Fruit fly (Drosophila melanogaster) whole organism, embryonic: Measurements from ENCODE around the gene CG17612.

Experiments
- Aef1 ChIP-seq: fragments of 200-800 bp; sonication (Bioruptor generic); IDR thresholded peaks from 3 replicates; pipeline ENCODE4 v1.3.6; 2022; ENCODE audit warnings: missing biosample characterization, missing genetic modification characterization
- B-H2 ChIP-seq: fragments of 200-800 bp; sonication (Bioruptor generic); optimal IDR thresholded peaks from 2 replicates; lab custom pipeline; 2018; ENCODE audit warnings: missing biosample characterization, mild to moderate bottlenecking, missing genetic modification characterization
- Bdp1 ChIP-seq: fragments of 200-800 bp; sonication (Bioruptor generic); optimal IDR thresholded peaks from 3 replicates; lab custom pipeline; 2016; ENCODE audit warnings: missing biosample characterization, missing genetic modification characterization
- CG10209 ChIP-seq: fragments of 200-800 bp; sonication (Bioruptor generic); optimal IDR thresholded peaks from 3 replicates; lab custom pipeline; 2017; ENCODE audit warnings: missing biosample characterization, mild to moderate bottlenecking, missing genetic modification characterization, missing genetic modification reagents
- CG10274 ChIP-seq: fragments of 200-800 bp; sonication (Bioruptor generic); optimal IDR thresholded peaks from 3 replicates; lab custom pipeline; 2017; ENCODE audit warnings: missing biosample characterization, mild to moderate bottlenecking, missing genetic modification characterization
- CG10462 ChIP-seq: fragments of 200-800 bp; sonication (Bioruptor generic); optimal IDR thresholded peaks from 2 replicates; lab custom pipeline; 2016; ENCODE audit warnings: missing biosample characterization, missing genetic modification characterization
- CG11456 ChIP-seq: fragments of 200-800 bp; sonication (Bioruptor generic); IDR thresholded peaks from 3 replicates; pipeline ENCODE4 v1.3.6; 2022; ENCODE audit warnings: missing biosample characterization, missing genetic modification characterization
- CG11723 ChIP-seq: fragments of 200-800 bp; sonication (Bioruptor generic); optimal IDR thresholded peaks from 2 replicates; lab custom pipeline; 2017; ENCODE audit warnings: missing biosample characterization, mild to moderate bottlenecking, missing genetic modification characterization
- CG12391 ChIP-seq: fragments of 200-800 bp; sonication (Bioruptor generic); optimal IDR thresholded peaks from 3 replicates; lab custom pipeline; 2018; ENCODE audit warnings: missing biosample characterization, mild to moderate bottlenecking, missing genetic modification characterization, moderate library complexity
- CG13775 ChIP-seq: fragments of 200-800 bp; sonication (Bioruptor generic); optimal IDR thresholded peaks from 3 replicates; lab custom pipeline; 2017; ENCODE audit warnings: missing biosample characterization, mild to moderate bottlenecking, missing genetic modification characterization
- CG15269 ChIP-seq: fragments of 200-800 bp; sonication (Bioruptor generic); optimal IDR thresholded peaks from 2 replicates; lab custom pipeline; 2018; ENCODE audit warnings: missing biosample characterization, mild to moderate bottlenecking, missing genetic modification characterization, moderate library complexity
- CG1647 ChIP-seq: fragments of 200-800 bp; sonication (Bioruptor generic); optimal IDR thresholded peaks from 3 replicates; lab custom pipeline; 2016; ENCODE audit warnings: missing biosample characterization, missing genetic modification characterization
- CG1792 ChIP-seq: fragments of 200-800 bp; sonication (Bioruptor generic); optimal IDR thresholded peaks from 2 replicates; lab custom pipeline; 2016; ENCODE audit warnings: missing biosample characterization, missing genetic modification characterization
- CG2678 ChIP-seq: fragments of 200-800 bp; sonication (Bioruptor generic); optimal IDR thresholded peaks from 3 replicates; lab custom pipeline; 2019; ENCODE audit warnings: missing biosample characterization, mild to moderate bottlenecking, missing genetic modification characterization, moderate library complexity
- CG3065 ChIP-seq: fragments of 200-800 bp; sonication (Bioruptor generic); optimal IDR thresholded peaks from 2 replicates; lab custom pipeline; 2016; ENCODE audit warnings: missing biosample characterization, missing genetic modification characterization
- CG3281 ChIP-seq: fragments of 200-800 bp; sonication (Bioruptor generic); optimal IDR thresholded peaks from 3 replicates; lab custom pipeline; 2017; ENCODE audit warnings: missing biosample characterization, mild to moderate bottlenecking, missing genetic modification characterization
- CG3726 ChIP-seq: fragments of 200-800 bp; sonication (Bioruptor generic); IDR thresholded peaks from 3 replicates; pipeline ENCODE4, ENCODE4 v1.3.6; 2022; ENCODE audit warnings: missing biosample characterization, missing genetic modification characterization
- CG3995 ChIP-seq: fragments of 200-800 bp; sonication (Bioruptor generic); optimal IDR thresholded peaks from 3 replicates; lab custom pipeline; 2016; ENCODE audit warnings: missing biosample characterization, missing genetic modification characterization
- CG6254 ChIP-seq: fragments of 200-800 bp; sonication (Bioruptor generic); optimal IDR thresholded peaks from 3 replicates; lab custom pipeline; 2017; ENCODE audit warnings: mild to moderate bottlenecking, missing biosample characterization, missing genetic modification reagents, missing genetic modification characterization
- CG9817 ChIP-seq: fragments of 200-800 bp; sonication (Bioruptor generic); optimal IDR thresholded peaks from 2 replicates; lab custom pipeline; 2018; ENCODE audit warnings: missing biosample characterization, mild to moderate bottlenecking, missing genetic modification characterization, moderate library complexity
- Dad ChIP-seq: fragments of 200-800 bp; sonication (Bioruptor generic); optimal IDR thresholded peaks from 3 replicates; lab custom pipeline; 2016; ENCODE audit warnings: missing biosample characterization, missing genetic modification characterization
- Dref ChIP-seq: fragments of 200-800 bp; sonication (Bioruptor generic); IDR thresholded peaks from 2 replicates; pipeline ENCODE4 v1.3.6; 2022; ENCODE audit warnings: missing biosample characterization, missing genetic modification characterization
- Elba2 ChIP-seq: fragments of 200-800 bp; sonication (Bioruptor generic); optimal IDR thresholded peaks from 3 replicates; lab custom pipeline; 2016; ENCODE audit warnings: missing biosample characterization, missing genetic modification characterization
- Fer1 ChIP-seq: fragments of 200-800 bp; sonication (Bioruptor generic); optimal IDR thresholded peaks from 2 replicates; lab custom pipeline; 2017; ENCODE audit warnings: missing biosample characterization, mild to moderate bottlenecking, missing genetic modification characterization
- HHEX ChIP-seq: fragments of 200-800 bp; sonication (Bioruptor generic); optimal IDR thresholded peaks from 3 replicates; lab custom pipeline; 2017; ENCODE audit warnings: missing biosample characterization, mild to moderate bottlenecking, missing genetic modification characterization, missing genetic modification reagents
- Hey ChIP-seq: fragments of 200-800 bp; sonication (Bioruptor generic); optimal IDR thresholded peaks from 3 replicates; lab custom pipeline; 2018; ENCODE audit warnings: missing biosample characterization, mild to moderate bottlenecking, missing genetic modification characterization
- Hr78 ChIP-seq, 2 experiments: fragments of 200-800 bp in 1 of 2; fragments of >200 bp in 1 of 2; sonication (Bioruptor generic) in 1 of 2; optimal IDR thresholded peaks; 2 replicates each; lab custom pipeline; 2017 to 2019; ENCODE audit warnings: missing biosample characterization in 2 of 2, missing genetic modification characterization in 2 of 2, mild to moderate bottlenecking in 1 of 2, moderate library complexity in 1 of 2
- Jarid2 ChIP-seq: fragments of 200-800 bp; sonication (Bioruptor generic); optimal IDR thresholded peaks from 3 replicates; lab custom pipeline; 2017; ENCODE audit warnings: mild to moderate bottlenecking, missing biosample characterization, missing genetic modification reagents, missing genetic modification characterization
- Mrtf ChIP-seq: fragments of 200-800 bp; sonication (Bioruptor generic); IDR thresholded peaks from 3 replicates; pipeline ENCODE4 v1.3.6; 2022; ENCODE audit warnings: missing biosample characterization, missing genetic modification characterization
- Oaz ChIP-seq: fragments of 200-800 bp; sonication (Bioruptor generic); IDR thresholded peaks from 2 replicates; pipeline ENCODE4 v1.3.6; 2022; ENCODE audit warnings: missing biosample characterization, missing genetic modification characterization
- Tbp ChIP-seq: fragments of >200 bp; optimal IDR thresholded peaks from 2 replicates; lab custom pipeline; 2018; ENCODE audit warnings: missing biosample characterization, missing genetic modification characterization
- Vsx1 ChIP-seq: fragments of 200-800 bp; sonication (Bioruptor generic); optimal IDR thresholded peaks from 2 replicates; lab custom pipeline; 2017; ENCODE audit warnings: missing biosample characterization, mild to moderate bottlenecking, missing genetic modification characterization, missing genetic modification reagents
- ara ChIP-seq: fragments of 200-800 bp; sonication (Bioruptor generic); IDR thresholded peaks from 2 replicates; pipeline ENCODE4 v1.3.6; 2022; ENCODE audit warnings: missing biosample characterization, missing genetic modification characterization
- bigmax ChIP-seq: fragments of 200-800 bp; sonication (Bioruptor generic); optimal IDR thresholded peaks from 2 replicates; lab custom pipeline; 2018; ENCODE audit warnings: missing biosample characterization, mild to moderate bottlenecking, missing genetic modification characterization
- btn ChIP-seq: fragments of 200-800 bp; sonication (Bioruptor generic); optimal IDR thresholded peaks from 2 replicates; lab custom pipeline; 2016; ENCODE audit warnings: missing biosample characterization, missing genetic modification characterization
- cas ChIP-seq: fragments of 200-800 bp; sonication (Bioruptor generic); IDR thresholded peaks from 2 replicates; pipeline ENCODE4 v1.3.6; 2022; ENCODE audit warnings: missing biosample characterization, missing genetic modification characterization
- cg ChIP-seq: fragments of 200-800 bp; sonication (Bioruptor generic); optimal IDR thresholded peaks from 3 replicates; lab custom pipeline; 2019; ENCODE audit warnings: missing biosample characterization, mild to moderate bottlenecking, missing genetic modification characterization, moderate library complexity
- chinmo ChIP-seq: fragments of 200-800 bp; sonication (Bioruptor generic); IDR thresholded peaks from 4 replicates; pipeline ENCODE4 v1.3.6; 2022; ENCODE audit warnings: missing biosample characterization, missing genetic modification characterization; ENCODE audit not compliant: partially characterized antibody
- croc ChIP-seq: fragments of 200-800 bp; sonication (Bioruptor generic); conservative IDR thresholded peaks from 3 replicates; pipeline ENCODE4 v1.3.6; 2022; ENCODE audit warnings: missing biosample characterization, missing genetic modification characterization
- gsb-n ChIP-seq: fragments of 200-800 bp; sonication (Bioruptor generic); optimal IDR thresholded peaks from 3 replicates; lab custom pipeline; 2018; ENCODE audit warnings: missing biosample characterization, mild to moderate bottlenecking, missing genetic modification characterization
- jing ChIP-seq: fragments of 200-800 bp; sonication (Bioruptor generic); optimal IDR thresholded peaks from 2 replicates; lab custom pipeline; 2018; ENCODE audit warnings: missing biosample characterization, mild to moderate bottlenecking, missing genetic modification characterization
- klu ChIP-seq: fragments of 200-800 bp; sonication (Bioruptor generic); IDR thresholded peaks from 2 replicates; pipeline ENCODE4 v1.3.6; 2022; ENCODE audit warnings: missing biosample characterization, missing genetic modification characterization
- lilli ChIP-seq: fragments of 200-800 bp; sonication (Bioruptor generic); optimal IDR thresholded peaks from 3 replicates; lab custom pipeline; 2016; ENCODE audit warnings: missing biosample characterization, missing genetic modification characterization
- nmo ChIP-seq: fragments of 200-800 bp; sonication (Bioruptor generic); optimal IDR thresholded peaks from 2 replicates; lab custom pipeline; 2018; ENCODE audit warnings: missing biosample characterization, mild to moderate bottlenecking, missing genetic modification characterization, moderate library complexity
- oc ChIP-seq: fragments of 200-800 bp; sonication (Bioruptor generic); optimal IDR thresholded peaks from 2 replicates; lab custom pipeline; 2018; ENCODE audit warnings: missing biosample characterization, mild to moderate bottlenecking, missing genetic modification characterization, moderate library complexity
- pita ChIP-seq: fragments of 200-800 bp; sonication (Bioruptor generic); optimal IDR thresholded peaks from 2 replicates; lab custom pipeline; 2017; ENCODE audit warnings: missing biosample characterization, mild to moderate bottlenecking, missing genetic modification characterization
- pnt ChIP-seq: fragments of 200-800 bp; sonication (Bioruptor generic); optimal IDR thresholded peaks from 3 replicates; lab custom pipeline; 2016; ENCODE audit warnings: missing biosample characterization, missing genetic modification characterization
- sens ChIP-seq: fragments of 200-800 bp; sonication (Bioruptor generic); peaks from one replicate; lab custom pipeline; 2016; ENCODE audit warnings: missing biosample characterization, missing genetic modification characterization
- z ChIP-seq: fragments of 200-800 bp; sonication (Bioruptor generic); IDR thresholded peaks from 3 replicates; pipeline ENCODE4 v1.3.6; 2022; ENCODE audit warnings: missing biosample characterization, missing genetic modification characterization
- zf30C ChIP-seq: fragments of 200-800 bp; sonication (Bioruptor generic); optimal IDR thresholded peaks from 3 replicates; lab custom pipeline; 2018; ENCODE audit warnings: missing biosample characterization, mild to moderate bottlenecking, missing genetic modification characterization

CG17612 gene

DNA sequence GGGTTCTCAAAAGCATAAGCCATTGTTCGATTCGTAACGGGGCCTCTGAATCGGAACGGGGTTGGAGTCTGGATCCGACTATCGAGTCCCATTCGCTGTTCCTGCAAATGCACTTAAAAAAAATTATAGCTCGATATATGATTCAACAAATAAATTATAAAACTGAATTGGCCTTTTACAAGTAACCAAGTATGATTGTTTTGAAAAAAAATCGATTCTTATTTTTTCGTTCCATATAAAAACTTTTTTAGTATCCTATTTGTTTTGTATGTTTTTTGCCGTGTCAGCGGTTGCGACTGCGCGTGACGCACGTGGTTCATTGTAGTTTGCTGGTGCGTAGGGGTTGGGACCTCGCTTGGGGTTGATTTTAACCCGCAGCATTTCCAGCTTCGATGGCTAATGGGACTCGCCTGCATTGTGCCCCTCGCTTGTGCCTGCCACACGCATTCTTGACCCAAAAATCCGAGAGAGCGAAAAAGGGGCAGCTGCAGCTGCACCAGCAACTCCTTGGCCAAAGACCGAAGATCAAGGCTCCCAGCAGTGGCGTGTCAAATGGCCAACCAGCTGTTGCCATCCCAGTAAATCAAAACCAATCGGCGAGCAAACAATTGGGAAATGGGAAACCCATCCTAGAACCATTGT lies 31.7 kb downstream of the CG17612 start (continued):
- TF ChIP-seq Dad (peak; percentile 37), CG6254 (peak; percentile 71), lilli (GFP tag; lab: Kevin White, UChicago) (peak; percentile 55), Fer1 (no peak), HHEX (GFP tag; lab: Kevin White, UChicago) (peak; percentile 19), cg (GFP tag; lab: Kevin White, UChicago) (no peak), nmo (peak; percentile 73), croc (GFP tag; lab: Robert Waterston, UW) (peak; percentile 57), Vsx1 (GFP tag; lab: Kevin White, UChicago) (no peak), CG13775 (peak; percentile 75), CG11723 (peak; percentile 9), B-H2 (GFP tag; lab: Kevin White, UChicago) (no peak), CG10209 (GFP tag; lab: Kevin White, UChicago) (peak; percentile 73), z (GFP tag; lab: Robert Waterston, UW) (peak; percentile 57; the same call in 2 of the 3 replicates), gsb-n (peak; percentile 91), CG9817 (tag; lab: Kevin White, UChicago) (no peak), Hey (tag; lab: Kevin White, UChicago) (no peak), Tbp (GFP tag; lab: Kevin White, UChicago) (no peak), Hr78 (GFP tag; optimal IDR thresholded peaks at IDR 0.05; lab: Kevin White, UChicago) (no peak), oc (tag; lab: Kevin White, UChicago) (peak; percentile 11), CG3281 (GFP tag; lab: Kevin White, UChicago) (no peak), Dref (GFP tag; lab: Robert Waterston, UW) (no peak), btn (peak; percentile 20), Mrtf (no peak), CG10274 (GFP tag; lab: Kevin White, UChicago) (no peak), Oaz (GFP tag; lab: Robert Waterston, UW) (no peak), CG11456 (GFP tag; lab: Robert Waterston, UW) (no peak), Aef1 (GFP tag; lab: Robert Waterston, UW) (no peak), klu (GFP tag; lab: Robert Waterston, UW) (peak; percentile 36; the same call in 1 of the 2 replicates), zf30C (GFP tag; lab: Kevin White, UChicago) (peak; percentile 91), CG1647 (no peak), CG3065 (GFP tag; lab: Kevin White, UChicago) (peak; percentile 7), jing (peak; percentile 5), Jarid2 (GFP tag; lab: Kevin White, UChicago) (no peak), CG3726 (no peak), pnt (GFP tag; lab: Kevin White, UChicago) (peak; percentile 47), CG10462 (GFP tag; lab: Kevin White, UChicago) (peak; percentile 59), Bdp1 (GFP tag; lab: Kevin White, UChicago) (peak; percentile 21), bigmax (GFP tag; lab: Kevin White, UChicago) (no peak), Elba2 (GFP tag; lab: Kevin White, UChicago) (peak; percentile 44), ara (GFP tag; lab: Robert Waterston, UW) (peak; percentile 89), CG3995 (no peak), CG1792 (GFP tag; lab: Kevin White, UChicago) (no peak), chinmo (GFP tag; lab: Robert Waterston, UW) (no peak), CG2678 (peak; percentile 55), pita (GFP tag; lab: Kevin White, UChicago) (no peak), CG15269 (tag; lab: Kevin White, UChicago) (no peak), CG12391 (tag; lab: Kevin White, UChicago) (peak; percentile 88), sens (GFP tag; lab: Kevin White, UChicago) (peak; percentile 98), cas (GFP tag; lab: Robert Waterston, UW) (no peak)
